Fruit fly (Drosophila melanogaster) whole organism, embryonic: ENCODE measurements around the gene CG46462.
A peak's percentile ranks its signal among the peaks of the same experiment; 100 is the strongest.

ENCODE experiments used
- ATbp ChIP-seq: fragments of 200-800 bp; sonication (Bioruptor generic); optimal IDR thresholded peaks from 2 replicates; lab custom pipeline; 2017; ENCODE audit warnings: missing biosample characterization, mild to moderate bottlenecking, missing genetic modification characterization, missing genetic modification reagents
- Atf-2 ChIP-seq: fragments of 200-800 bp; sonication (Bioruptor generic); optimal IDR thresholded peaks from 2 replicates; lab custom pipeline; 2016; ENCODE audit warnings: missing biosample characterization, missing genetic modification characterization
- B-H1 ChIP-seq: fragments of 200-800 bp; sonication (Bioruptor generic); IDR thresholded peaks from 3 replicates; pipeline ENCODE4 v1.3.6; 2022; ENCODE audit warnings: missing biosample characterization, missing genetic modification characterization
- Bgb ChIP-seq: fragments of 200-800 bp; sonication (Bioruptor generic); IDR thresholded peaks from 2 replicates; pipeline ENCODE4 v1.3.6; 2022; ENCODE audit warnings: missing biosample characterization, missing genetic modification characterization; ENCODE audit not compliant: partially characterized antibody
- BtbVII ChIP-seq: fragments of 200-800 bp; sonication (Bioruptor generic); optimal IDR thresholded peaks from 3 replicates; lab custom pipeline; 2017; ENCODE audit warnings: missing biosample characterization, mild to moderate bottlenecking, missing genetic modification characterization
- CG10543 ChIP-seq: fragments of 200-800 bp; sonication (Bioruptor generic); optimal IDR thresholded peaks from 3 replicates; lab custom pipeline; 2017; ENCODE audit warnings: missing biosample characterization, mild to moderate bottlenecking, missing genetic modification characterization, moderate library complexity
- CG10654 ChIP-seq: fragments of 200-800 bp; sonication (Bioruptor generic); optimal IDR thresholded peaks from 2 replicates; lab custom pipeline; 2016; ENCODE audit warnings: missing biosample characterization, missing genetic modification characterization
- CG13624 ChIP-seq: fragments of 200-800 bp; sonication (Bioruptor generic); optimal IDR thresholded peaks from 2 replicates; lab custom pipeline; 2016; ENCODE audit warnings: missing biosample characterization, missing genetic modification characterization
- CG14667 ChIP-seq: fragments of 200-800 bp; sonication (Bioruptor generic); IDR thresholded peaks from 2 replicates; pipeline ENCODE4 v1.3.6; 2022; ENCODE audit warnings: missing biosample characterization, missing genetic modification characterization
- CG15269 ChIP-seq: fragments of 200-800 bp; sonication (Bioruptor generic); optimal IDR thresholded peaks from 2 replicates; lab custom pipeline; 2018; ENCODE audit warnings: missing biosample characterization, mild to moderate bottlenecking, missing genetic modification characterization, moderate library complexity
- CG17361 ChIP-seq: fragments of 200-800 bp; sonication (Bioruptor generic); IDR thresholded peaks from 3 replicates; pipeline ENCODE4 v1.3.6; 2022; ENCODE audit warnings: missing biosample characterization, missing genetic modification characterization
- CG3163 ChIP-seq: fragments of 200-800 bp; sonication (Bioruptor generic); optimal IDR thresholded peaks from 3 replicates; lab custom pipeline; 2016; ENCODE audit warnings: missing biosample characterization, missing genetic modification characterization
- CG4360 ChIP-seq: fragments of 200-800 bp; sonication (Bioruptor generic); IDR thresholded peaks from 2 replicates; pipeline ENCODE4 v1.3.6; 2022; ENCODE audit warnings: missing biosample characterization, missing genetic modification characterization
- CG43689 ChIP-seq: fragments of 200-800 bp; sonication (Bioruptor generic); IDR thresholded peaks from 2 replicates; pipeline ENCODE4 v1.3.6; 2022; ENCODE audit warnings: missing biosample characterization, missing genetic modification characterization
- CG5953 ChIP-seq: fragments of 200-800 bp; sonication (Bioruptor generic); IDR thresholded peaks from 2 replicates; pipeline ENCODE4 v1.3.6; 2022; ENCODE audit warnings: missing biosample characterization, missing genetic modification characterization
- CG8281 ChIP-seq: fragments of 200-800 bp; sonication (Bioruptor generic); optimal IDR thresholded peaks from 2 replicates; lab custom pipeline; 2018; ENCODE audit warnings: missing biosample characterization, mild to moderate bottlenecking, missing genetic modification characterization, moderate library complexity
- CG8359 ChIP-seq: fragments of 200-800 bp; sonication (Bioruptor generic); optimal IDR thresholded peaks from 2 replicates; lab custom pipeline; 2017; ENCODE audit warnings: missing biosample characterization, mild to moderate bottlenecking, missing genetic modification characterization, borderline replicate concordance
- CG8478 ChIP-seq: fragments of >200 bp; optimal IDR thresholded peaks from 2 replicates; lab custom pipeline; 2018
- Camta ChIP-seq: fragments of 200-800 bp; sonication (Bioruptor generic); optimal IDR thresholded peaks from 2 replicates; lab custom pipeline; 2016; ENCODE audit warnings: missing biosample characterization, missing genetic modification characterization
- CoRest ChIP-seq: fragments of 200-800 bp; sonication (Bioruptor generic); optimal IDR thresholded peaks from 3 replicates; lab custom pipeline; 2018; ENCODE audit warnings: missing biosample characterization, mild to moderate bottlenecking, missing genetic modification characterization, moderate library complexity
- Dbx ChIP-seq: fragments of 200-800 bp; sonication (Bioruptor generic); IDR thresholded peaks from 3 replicates; pipeline ENCODE4 v1.3.6; 2022; ENCODE audit warnings: missing biosample characterization, missing genetic modification characterization
- Dek ChIP-seq: fragments of 200-800 bp; sonication (Bioruptor generic); optimal IDR thresholded peaks from 3 replicates; lab custom pipeline; 2019; ENCODE audit warnings: missing biosample characterization, mild to moderate bottlenecking, missing genetic modification characterization, moderate library complexity
- Dll ChIP-seq: fragments of 200-800 bp; sonication (Bioruptor generic); IDR thresholded peaks from 4 replicates; pipeline ENCODE4 v1.3.6; 2022; ENCODE audit warnings: missing biosample characterization, missing genetic modification characterization; ENCODE audit not compliant: partially characterized antibody
- E2f1 ChIP-seq: fragments of 200-800 bp; sonication (Bioruptor generic); IDR thresholded peaks from 2 replicates; pipeline ENCODE4 v1.3.6; 2022; ENCODE audit warnings: missing biosample characterization, missing genetic modification characterization
- Eip74EF ChIP-seq, 2 experiments: fragments of 200-800 bp in 1 of 2; fragments of >200 bp in 1 of 2; sonication (Bioruptor generic) in 1 of 2; optimal IDR thresholded peaks; 2 replicates each; lab custom pipeline; 2017 to 2019; ENCODE audit warnings: missing biosample characterization in 2 of 2, missing genetic modification characterization in 2 of 2, mild to moderate bottlenecking in 1 of 2, moderate library complexity in 1 of 2
- NfI ChIP-seq: fragments of 200-800 bp; sonication (Bioruptor generic); optimal IDR thresholded peaks from 3 replicates; lab custom pipeline; 2018; ENCODE audit warnings: missing biosample characterization, mild to moderate bottlenecking, missing genetic modification characterization, moderate library complexity
- PHDP ChIP-seq: fragments of 200-800 bp; sonication (Bioruptor generic); optimal IDR thresholded peaks from 3 replicates; lab custom pipeline; 2018; ENCODE audit warnings: missing biosample characterization, mild to moderate bottlenecking, missing genetic modification characterization, moderate library complexity
- Sry-β ChIP-seq: fragments of 200-800 bp; sonication (Bioruptor generic); optimal IDR thresholded peaks from 2 replicates; lab custom pipeline; 2018; ENCODE audit warnings: missing biosample characterization, mild to moderate bottlenecking, missing genetic modification characterization, moderate library complexity
- TFAM ChIP-seq: fragments of 200-800 bp; sonication (Bioruptor generic); optimal IDR thresholded peaks from 2 replicates; lab custom pipeline; 2017; ENCODE audit warnings: missing biosample characterization, missing genetic modification characterization, inconsistent platforms
- Tbp ChIP-seq: fragments of >200 bp; optimal IDR thresholded peaks from 2 replicates; lab custom pipeline; 2018; ENCODE audit warnings: missing biosample characterization, missing genetic modification characterization
- Trl ChIP-seq, 3 experiments: fragments of >200 bp in 2 of 3; fragments of 200-800 bp in 1 of 3; sonication (Bioruptor generic) in 1 of 3; optimal IDR thresholded peaks; 2 replicates in 1 of 3; 3 replicates in 2 of 3; lab custom pipeline; 2016 to 2017; ENCODE audit warnings: missing biosample characterization in 1 of 3, missing genetic modification characterization in 1 of 3
- ab ChIP-seq: fragments of 200-800 bp; sonication (Bioruptor generic); optimal IDR thresholded peaks from 2 replicates; lab custom pipeline; 2016; ENCODE audit warnings: missing biosample characterization, missing genetic modification characterization
- bbx ChIP-seq: fragments of 200-800 bp; sonication (Bioruptor generic); IDR thresholded peaks from 2 replicates; pipeline ENCODE4 v1.3.6; 2022; ENCODE audit warnings: missing biosample characterization, missing genetic modification characterization; ENCODE audit not compliant: partially characterized antibody
- bigmax ChIP-seq: fragments of 200-800 bp; sonication (Bioruptor generic); optimal IDR thresholded peaks from 2 replicates; lab custom pipeline; 2018; ENCODE audit warnings: missing biosample characterization, mild to moderate bottlenecking, missing genetic modification characterization
- chinmo ChIP-seq: fragments of 200-800 bp; sonication (Bioruptor generic); IDR thresholded peaks from 4 replicates; pipeline ENCODE4 v1.3.6; 2022; ENCODE audit warnings: missing biosample characterization, missing genetic modification characterization; ENCODE audit not compliant: partially characterized antibody
- disco-r ChIP-seq: fragments of 200-800 bp; sonication (Bioruptor generic); optimal IDR thresholded peaks from 2 replicates; lab custom pipeline; 2016; ENCODE audit warnings: missing biosample characterization, missing genetic modification characterization
- fru ChIP-seq: fragments of >200 bp; optimal IDR thresholded peaks from 2 replicates; lab custom pipeline; 2017
- insv ChIP-seq, 2 experiments: fragments of 200-800 bp; sonication (Bioruptor generic); optimal IDR thresholded peaks; 3 replicates each; lab custom pipeline; 2016 to 2018; ENCODE audit warnings: missing biosample characterization in 2 of 2, missing genetic modification characterization in 2 of 2
- ken ChIP-seq: fragments of 200-800 bp; sonication (Bioruptor generic); IDR thresholded peaks from 3 replicates; pipeline ENCODE4 v1.3.6; 2022; ENCODE audit warnings: missing biosample characterization, missing genetic modification characterization
- kni ChIP-seq: fragments of 200-800 bp; sonication (Bioruptor generic); optimal IDR thresholded peaks from 3 replicates; lab custom pipeline; 2017; ENCODE audit warnings: mild to moderate bottlenecking, missing biosample characterization, missing genetic modification reagents, missing genetic modification characterization
- lbe ChIP-seq: fragments of 200-800 bp; sonication (Bioruptor generic); optimal IDR thresholded peaks from 2 replicates; lab custom pipeline; 2016; ENCODE audit warnings: missing biosample characterization, mild to moderate bottlenecking, missing genetic modification characterization
- nerfin-1 ChIP-seq: fragments of 200-800 bp; sonication (Bioruptor generic); optimal IDR thresholded peaks from 3 replicates; lab custom pipeline; 2019; ENCODE audit warnings: missing biosample characterization, mild to moderate bottlenecking, missing genetic modification characterization, moderate library complexity
- otp ChIP-seq: fragments of 200-800 bp; sonication (Bioruptor generic); IDR thresholded peaks from 3 replicates; pipeline ENCODE4, ENCODE4 v1.3.6; 2022; ENCODE audit warnings: missing biosample characterization, missing genetic modification characterization
- pnt ChIP-seq: fragments of 200-800 bp; sonication (Bioruptor generic); optimal IDR thresholded peaks from 3 replicates; lab custom pipeline; 2016; ENCODE audit warnings: missing biosample characterization, missing genetic modification characterization
- sens-2 ChIP-seq: fragments of 200-800 bp; sonication (Bioruptor generic); IDR thresholded peaks from 2 replicates; pipeline ENCODE4 v1.3.6; 2022; ENCODE audit warnings: missing biosample characterization, missing genetic modification characterization
- slbo ChIP-seq: fragments of 200-800 bp; sonication (Bioruptor generic); IDR thresholded peaks from 2 replicates; pipeline ENCODE4 v1.3.6; 2022; ENCODE audit warnings: missing biosample characterization, missing genetic modification characterization
- stc ChIP-seq: fragments of 200-800 bp; sonication (Bioruptor generic); IDR thresholded peaks from 2 replicates; pipeline ENCODE4 v1.3.6; 2022; ENCODE audit warnings: missing biosample characterization, missing genetic modification characterization
- stwl ChIP-seq: fragments of 200-800 bp; sonication (Bioruptor generic); optimal IDR thresholded peaks from 3 replicates; lab custom pipeline; 2018; ENCODE audit warnings: missing biosample characterization, mild to moderate bottlenecking, missing genetic modification characterization, moderate library complexity
- yki ChIP-seq: fragments of >200 bp; optimal IDR thresholded peaks from 3 replicates; lab custom pipeline; 2018
- zen ChIP-seq: fragments of 200-800 bp; sonication (Bioruptor generic); optimal IDR thresholded peaks from 3 replicates; lab custom pipeline; 2018; ENCODE audit warnings: missing biosample characterization, mild to moderate bottlenecking, missing genetic modification characterization, moderate library complexity
- zen2 ChIP-seq: fragments of 200-800 bp; sonication (Bioruptor generic); IDR thresholded peaks from 3 replicates; pipeline ENCODE4 v1.3.6; 2022; ENCODE audit warnings: missing biosample characterization, missing genetic modification characterization; ENCODE audit not compliant: partially characterized antibody

Gene CG46462

DNA sequence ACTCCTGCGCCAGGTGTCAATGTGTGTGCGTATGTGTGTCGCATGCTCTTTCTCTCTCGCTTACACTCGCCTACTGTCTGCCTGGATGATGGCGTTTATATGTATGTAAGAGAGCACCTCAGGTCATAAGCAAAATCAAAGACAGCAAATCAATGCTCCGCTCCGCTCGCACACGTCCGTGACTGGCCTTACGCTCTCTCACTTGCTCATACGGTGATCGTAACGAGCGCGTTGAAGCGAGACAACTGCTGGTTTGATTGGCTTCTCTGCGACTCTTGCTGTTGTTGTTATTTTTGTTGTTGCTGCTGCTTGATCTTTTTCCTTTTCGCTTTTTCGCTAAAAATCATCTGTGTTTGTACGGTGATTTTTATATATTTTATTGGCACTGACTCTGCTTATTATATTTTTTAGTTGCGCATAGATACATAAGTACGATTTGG, 35.9 kb upstream of the CG46462 start (continued):
- TF ChIP-seq Bgb (peak; percentile 33; the same call in 1 of the 2 replicates), pnt (GFP tag; lab: Kevin White, UChicago) (no peak), CG17361 (GFP tag; lab: Robert Waterston, UW) (no peak), insv (GFP tag; optimal IDR thresholded peaks at IDR 0.05; lab: Kevin White, UChicago) (peak in 1 of 2 experiments; percentile 5), PHDP (no peak), yki (lab: Kevin White, UChicago) (no peak), ken (GFP tag; lab: Robert Waterston, UW) (no peak), otp (no peak), B-H1 (GFP tag; lab: Robert Waterston, UW) (no peak), Eip74EF (GFP tag; optimal IDR thresholded peaks at IDR 0.05; lab: Kevin White, UChicago) (no peak), CG10654 (no peak), disco-r (GFP tag; lab: Kevin White, UChicago) (no peak), Sry-β (no peak), CG5953 (GFP tag; lab: Robert Waterston, UW) (no peak), Atf-2 (GFP tag; lab: Kevin White, UChicago) (no peak), bigmax (GFP tag; lab: Kevin White, UChicago) (no peak), Tbp (GFP tag; lab: Kevin White, UChicago) (no peak), CG13624 (no peak), nerfin-1 (tag; lab: Kevin White, UChicago) (no peak), CG8478 (no peak), Camta (GFP tag; lab: Kevin White, UChicago) (no peak), CG14667 (GFP tag; lab: Robert Waterston, UW) (no peak), sens-2 (GFP tag; lab: Robert Waterston, UW) (peak; percentile 88), NfI (GFP tag; lab: Kevin White, UChicago) (no peak), ATbp (no peak), CG8359 (no peak), CG8281 (tag; lab: Kevin White, UChicago) (no peak), ab (GFP tag; lab: Kevin White, UChicago) (no peak), stc (GFP tag; lab: Robert Waterston, UW) (no peak), Dll (GFP tag; lab: Robert Waterston, UW) (no peak), CoRest (tag; lab: Kevin White, UChicago) (no peak)

- TF ChIP-seq bbx (GFP tag; lab: Robert Waterston, UW) (no peak), CG4360 (GFP tag; lab: Robert Waterston, UW) (peak; percentile 97), zen (tag; lab: Kevin White, UChicago) (no peak), yki (lab: Kevin White, UChicago) (peak; percentile 49), CG10543 (GFP tag; lab: Kevin White, UChicago) (no peak), Dek (peak; percentile 19), CG43689 (GFP tag; lab: Robert Waterston, UW) (no peak), CG15269 (tag; lab: Kevin White, UChicago) (peak; percentile 22), BtbVII (GFP tag; lab: Kevin White, UChicago) (no peak), chinmo (peak; percentile 82; the same call in 2 of the 4 replicates), E2f1 (no peak), stwl (tag; lab: Kevin White, UChicago) (peak; percentile 7), zen2 (peak; percentile 11; the same call in 1 of the 3 replicates), slbo (GFP tag; lab: Robert Waterston, UW) (0 out of 2 replicates have a peak, but pooled peaks have one; percentile 4), lbe (GFP tag; lab: Kevin White, UChicago) (no peak), Trl (optimal IDR thresholded peaks at IDR 0.05; lab: Kevin White, UChicago) (peak; percentile 84 to 92), Trl (GFP tag; optimal IDR thresholded peaks at IDR 0.05; lab: Kevin White, UChicago) (no peak), Dbx (GFP tag; lab: Robert Waterston, UW) (no peak), CG3163 (GFP tag; lab: Kevin White, UChicago) (peak; percentile 90), TFAM (GFP tag; lab: Kevin White, UChicago) (no peak), kni (GFP tag; lab: Kevin White, UChicago) (peak; percentile 39), fru (peak; percentile 39)
These were observed 35.1 kb upstream of the CG46462 start for dm6 chr3L:19896280-19896891.
